Worm (Caenorhabditis elegans) whole organism, young adult: ENCODE data around the gene F46F5.1.

ENCODE experiments used
- egl-44 ChIP-seq: fragments of 200-800 bp; sonication (Bioruptor generic); IDR thresholded peaks from 2 replicates; pipeline ENCODE4 v1.3.6; 2022; ENCODE audit warnings: missing genetic modification reagents, missing genetic modification characterization, missing compliant biosample characterization
- him-1 ChIP-seq: sonication (generic microtip); optimal IDR thresholded peaks from 2 replicates; lab custom pipeline; 2016; ENCODE audit warnings: missing genotype, missing genetic modification reagents, missing genetic modification characterization, missing compliant biosample characterization
- nfya-1 ChIP-seq: sonication (generic microtip); optimal IDR thresholded peaks from 2 replicates; lab custom pipeline; 2017; ENCODE audit warnings: antibody characterized with exemption, missing compliant biosample characterization, missing genetic modification characterization, borderline replicate concordance; ENCODE audit not compliant: insufficient read depth
- rcor-1 ChIP-seq: fragments of 200-800 bp; sonication (Bioruptor generic); IDR thresholded peaks from 2 replicates; pipeline ENCODE4 v1.3.6; 2022; ENCODE audit warnings: missing genetic modification reagents, missing genetic modification characterization, missing compliant biosample characterization

- TF ChIP-seq him-1 (tag; lab: Kevin White, UChicago) = no peak
- no peak for TF ChIP-seq egl-44
- TF ChIP-seq rcor-1 (GFP tag; lab: Robert Waterston, UW) = no peak
- TF ChIP-seq nfya-1 = no peak
These were observed 17.9 kb downstream of the F46F5.1 start for ce11 chrII:773830-774229.
